Worm (Caenorhabditis elegans): Measurements from ENCODE around the gene ges-1.
A peak's percentile ranks its signal among the peaks of the same experiment; 100 is the strongest.

The ges-1 gene

DNA sequence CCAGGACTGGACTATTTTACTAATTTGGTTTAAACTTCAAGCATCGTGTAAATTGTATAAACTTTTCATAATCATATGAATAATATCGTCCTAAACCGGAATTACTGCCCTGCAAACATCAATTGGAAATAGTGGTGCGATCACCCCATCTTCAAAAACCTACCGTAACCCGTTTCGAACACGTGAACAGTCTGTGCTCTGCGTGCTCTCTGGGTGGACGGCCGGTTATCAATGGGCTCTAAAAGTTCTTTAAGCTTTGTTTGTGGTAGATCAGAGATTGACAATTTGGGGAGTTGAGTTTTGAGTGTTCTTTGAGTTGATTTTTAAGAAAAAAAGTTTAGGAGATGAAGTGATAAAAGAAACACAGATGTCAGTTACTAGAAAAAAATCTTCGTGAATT, 24.7 kb upstream of the ges-1 start (continued):
- no peak for TF ChIP-seq zfp-2 (tag; optimal IDR thresholded peaks at IDR 0.05)

DNA sequence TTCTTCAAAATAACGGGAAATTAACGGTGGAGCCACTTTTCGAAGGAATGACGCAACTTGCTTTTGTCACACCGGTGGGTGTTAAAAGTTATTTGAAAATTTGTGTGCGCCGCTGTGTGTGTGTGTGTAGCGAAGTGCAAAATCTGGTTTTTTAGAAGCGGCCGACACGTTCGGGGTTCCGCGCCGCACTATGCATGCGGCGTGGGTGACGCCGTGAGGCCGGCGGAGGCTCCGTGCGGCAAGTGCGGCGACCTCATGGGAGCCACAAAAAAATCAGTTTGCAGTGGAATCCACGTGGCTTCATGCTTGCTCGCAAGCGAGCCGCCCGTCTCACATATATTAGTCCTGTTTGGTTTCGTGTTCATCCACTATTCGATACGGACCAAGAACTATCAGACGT, 23.3 kb upstream of the ges-1 start:
- TF ChIP-seq dpl-1 (GFP tag; optimal IDR thresholded peaks at IDR 0.05) (no peak), Y48G9A.11 (GFP tag; IDR thresholded peaks at IDR 0.05) (peak; percentile 37; the same call in 1 of the 2 replicates), dmd-8 (GFP tag; IDR thresholded peaks at IDR 0.05) (0 out of 2 replicates have a peak, but pooled peaks have one; percentile 9), daf-12 (tag; optimal IDR thresholded peaks at IDR 0.05) (no peak), F44E2.7 (GFP tag; IDR thresholded peaks at IDR 0.05) (0 out of 2 replicates have a peak, but pooled peaks have one; percentile 46), php-3 (GFP tag; IDR thresholded peaks at IDR 0.05) (peak; percentile 26; the same call in 1 of the 2 replicates), daf-16 (GFP tag; optimal IDR thresholded peaks at IDR 0.05) (no peak), daf-16 (tag; optimal IDR thresholded peaks at IDR 0.05) (no peak), mdt-29 (GFP tag; IDR thresholded peaks at IDR 0.05) (0 out of 2 replicates have a peak, but pooled peaks have one; percentile 13), set-16 (GFP tag; IDR thresholded peaks at IDR 0.05) (peak; percentile 86)

DNA sequence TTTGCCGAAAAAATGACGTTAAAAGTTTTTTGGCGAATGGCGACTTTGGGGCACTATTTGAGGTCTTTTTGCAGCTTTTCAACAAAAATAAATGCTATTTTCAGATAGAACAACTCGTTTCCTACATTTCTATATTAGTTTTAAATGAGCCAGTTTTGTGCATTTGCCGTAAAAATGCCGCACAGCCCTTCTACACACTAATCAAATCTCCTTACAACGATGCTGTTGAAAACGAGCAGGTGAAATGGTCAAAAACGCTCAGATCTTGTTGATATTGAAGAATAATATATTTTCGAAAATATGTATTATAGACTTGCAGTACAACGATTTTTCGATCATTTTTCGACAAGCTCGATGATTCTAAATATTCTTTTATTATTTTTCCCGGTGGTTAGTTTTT, 22.8 kb upstream of the ges-1 start, which contains the start of gene chil-14:
Gene chil-14 (plus strand): TSS at position 301 of the 400 bp plus-strand sequence.
- TF ChIP-seq daf-19 (GFP tag; conservative IDR thresholded peaks at IDR 0.05) = no peak
- no peak for TF ChIP-seq zfp-2 (tag; optimal IDR thresholded peaks at IDR 0.05)
- TF ChIP-seq nhr-48 (tag; optimal IDR thresholded peaks at IDR 0.05) = no peak
- TF ChIP-seq Y105C5A.15 (GFP tag; IDR thresholded peaks at IDR 0.05) = no peak
- no peak for TF ChIP-seq snpc-4 (tag; optimal IDR thresholded peaks at IDR 0.05)
- TF ChIP-seq ces-1 (GFP tag; optimal IDR thresholded peaks at IDR 0.05) = no peak
- TF ChIP-seq pqm-1 (tag; optimal IDR thresholded peaks at IDR 0.05) = no peak
- TF ChIP-seq cey-2 (tag; optimal IDR thresholded peaks at IDR 0.05; ENCODE audit: borderline replicate concordance, insufficient read depth) = no peak
- no peak for TF ChIP-seq spr-1 (tag; optimal IDR thresholded peaks at IDR 0.05)
- no peak for TF ChIP-seq lir-3 (tag; optimal IDR thresholded peaks at IDR 0.05)
- no peak for TF ChIP-seq fos-1 (tag; optimal IDR thresholded peaks at IDR 0.05)
- no peak for TF ChIP-seq ceh-32 (tag; optimal IDR thresholded peaks at IDR 0.05; ENCODE audit: poor library complexity)
- TF ChIP-seq daf-12 (tag; optimal IDR thresholded peaks at IDR 0.05) = no peak
- TF ChIP-seq hif-1 (tag; optimal IDR thresholded peaks at IDR 0.05) = no peak
- no peak for TF ChIP-seq nhr-77 (tag; optimal IDR thresholded peaks at IDR 0.05)
- no peak for TF ChIP-seq mes-2 (tag; optimal IDR thresholded peaks at IDR 0.05; ENCODE audit: poor library complexity, severe bottlenecking)
- no peak for TF ChIP-seq dve-1 (tag; optimal IDR thresholded peaks at IDR 0.05; ENCODE audit: insufficient read depth)

DNA sequence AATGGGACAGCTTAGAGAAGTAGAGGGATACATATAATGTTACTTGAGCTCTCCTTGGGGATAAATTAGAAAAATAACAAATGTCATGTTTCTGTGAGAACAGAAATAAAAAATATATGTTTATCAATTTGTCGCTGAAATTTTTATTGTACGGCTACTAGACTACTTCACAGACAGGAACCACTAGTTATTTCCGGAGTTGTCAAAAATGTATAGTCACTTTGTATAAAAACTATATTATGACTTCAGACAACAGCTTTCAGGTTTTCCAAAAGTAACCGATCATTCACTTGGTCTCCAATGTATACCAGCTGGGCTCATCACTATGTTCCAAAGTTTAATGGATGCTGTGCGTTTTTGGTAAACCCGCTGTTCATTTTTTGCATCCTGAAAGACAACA, 19.4 kb upstream of the ges-1 start, which contains the start of gene srj-23:
Gene srj-23 (plus strand): TSS at position 301 of the 400 bp plus-strand sequence.
- TF ChIP-seq F49E8.2 (tag; optimal IDR thresholded peaks at IDR 0.05; ENCODE audit: borderline replicate concordance) (no peak), snpc-1.2 (GFP tag; IDR thresholded peaks at IDR 0.05) (no peak), F37D6.2 (tag; optimal IDR thresholded peaks at IDR 0.05) (no peak), nhr-41 (GFP tag; IDR thresholded peaks at IDR 0.05) (no peak)

DNA sequence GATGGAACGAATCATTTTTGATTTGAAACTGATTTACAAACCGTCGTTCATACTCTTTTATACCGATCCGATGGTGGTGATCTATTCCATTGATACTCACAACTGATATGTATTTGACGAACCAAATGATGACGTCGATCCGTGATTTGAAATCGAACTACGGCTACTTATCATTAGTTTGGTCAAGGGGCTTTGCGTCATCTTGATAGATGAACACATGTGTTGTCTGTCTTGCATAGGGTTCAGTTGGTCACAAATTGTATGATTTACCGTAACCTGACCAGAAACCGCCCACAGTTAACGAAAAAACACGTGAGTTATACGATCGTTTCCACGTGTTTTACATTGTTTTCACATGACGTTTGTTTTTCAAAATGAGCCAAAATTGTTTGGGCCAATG, 18.2 kb upstream of the ges-1 start, which contains the start of gene cnc-2:
Gene cnc-2 (minus strand): TSS at position 24 of the 400 bp plus-strand sequence.
- TF ChIP-seq hlh-30 (tag; optimal IDR thresholded peaks at IDR 0.05; ENCODE audit: insufficient read depth) (peak; percentile 2), lin-1 (GFP tag; IDR thresholded peaks at IDR 0.05) (no peak), hmg-1.1 (GFP tag; IDR thresholded peaks at IDR 0.05) (no peak), mxl-3 (GFP tag; optimal IDR thresholded peaks at IDR 0.05) (peak; percentile 37), F49E8.2 (tag; optimal IDR thresholded peaks at IDR 0.05; ENCODE audit: borderline replicate concordance) (no peak), nhr-6 (tag; optimal IDR thresholded peaks at IDR 0.05) (no peak)
